Worm (Caenorhabditis elegans): Measurements from ENCODE around the gene sprp-4.

The sprp-4 gene

DNA sequence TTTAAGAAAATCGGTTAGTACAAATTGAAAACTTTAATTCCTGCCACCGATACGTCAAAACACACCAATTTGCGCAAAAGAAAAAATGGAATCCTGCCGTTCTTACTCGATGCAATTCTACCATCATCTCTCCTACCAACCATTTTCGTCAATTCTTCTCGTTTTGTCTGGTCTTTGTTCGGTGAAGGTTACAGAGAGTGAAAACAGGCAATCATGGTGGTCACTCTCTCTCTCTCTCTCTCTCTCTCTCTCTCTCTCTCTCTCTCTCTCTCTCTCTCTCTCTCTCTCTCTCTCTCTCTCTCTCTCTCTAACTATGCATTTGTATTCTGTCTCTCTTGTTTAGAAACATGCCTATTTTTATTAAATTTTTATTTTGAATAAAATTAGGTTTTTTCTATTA is 28.7 kb upstream of the sprp-4 start:
- TF ChIP-seq fos-1 (tag; optimal IDR thresholded peaks at IDR 0.05) (no peak), nhr-85 (tag) (peak; percentile 88), blmp-1 (tag; optimal IDR thresholded peaks at IDR 0.05) (peak; percentile 76), lin-14 (GFP tag; optimal IDR thresholded peaks at IDR 0.05) (peak; percentile 10)

DNA sequence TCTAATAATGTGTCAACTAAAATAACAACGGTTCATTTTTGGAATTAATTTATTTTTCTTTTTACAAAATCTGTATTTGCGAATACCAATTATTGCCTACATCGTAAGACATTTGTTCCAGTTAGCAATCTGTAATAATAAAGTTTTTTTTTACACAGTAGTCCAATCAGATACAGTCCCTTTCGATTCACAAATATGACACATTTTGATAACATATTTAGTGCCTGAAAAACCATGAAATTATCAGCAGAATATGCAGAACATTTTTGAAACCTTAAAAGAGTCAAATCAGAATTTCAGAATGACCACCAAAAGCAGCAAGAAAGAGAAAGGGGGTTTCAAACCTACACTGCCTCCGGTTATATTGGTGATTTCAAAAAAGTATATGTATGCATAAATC is 25.9 kb upstream of the sprp-4 start, which contains the start of gene C06E2.2:
C06E2.2 (plus strand) TSS at position 301 of the 400 bp plus-strand sequence.
- no peak for TF ChIP-seq hlh-17 (GFP tag; optimal IDR thresholded peaks at IDR 0.05; ENCODE audit: borderline replicate concordance)
- no peak for TF ChIP-seq Y116A8C.19 (tag; optimal IDR thresholded peaks at IDR 0.05; ENCODE audit: borderline replicate concordance)
- no peak for TF ChIP-seq ets-5 (GFP tag; IDR thresholded peaks at IDR 0.05)
- no peak for TF ChIP-seq ceh-8 (GFP tag; optimal IDR thresholded peaks at IDR 0.05)

DNA sequence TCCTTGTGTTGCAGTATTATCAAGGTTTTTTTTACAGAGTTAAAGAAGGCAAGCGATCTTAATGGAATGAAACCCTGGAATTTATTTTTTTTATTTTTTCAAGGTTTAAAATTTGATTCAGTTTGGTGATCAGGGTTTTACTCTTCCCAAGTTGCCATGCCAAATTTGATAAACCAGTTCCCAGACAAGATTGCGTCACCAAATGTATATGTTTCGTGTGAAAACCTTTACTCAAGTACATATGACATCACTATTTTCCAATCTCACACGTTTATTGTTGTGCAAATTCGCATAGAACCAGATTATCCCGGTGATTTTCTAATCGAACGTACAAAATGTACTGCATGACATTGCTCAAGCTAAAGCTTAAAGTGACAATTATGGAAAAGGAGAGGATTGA is 25.3 kb upstream of the sprp-4 start:
- TF ChIP-seq skn-1 (tag; optimal IDR thresholded peaks at IDR 0.05) (no peak), nhr-85 (tag) (peak; percentile 72)

DNA sequence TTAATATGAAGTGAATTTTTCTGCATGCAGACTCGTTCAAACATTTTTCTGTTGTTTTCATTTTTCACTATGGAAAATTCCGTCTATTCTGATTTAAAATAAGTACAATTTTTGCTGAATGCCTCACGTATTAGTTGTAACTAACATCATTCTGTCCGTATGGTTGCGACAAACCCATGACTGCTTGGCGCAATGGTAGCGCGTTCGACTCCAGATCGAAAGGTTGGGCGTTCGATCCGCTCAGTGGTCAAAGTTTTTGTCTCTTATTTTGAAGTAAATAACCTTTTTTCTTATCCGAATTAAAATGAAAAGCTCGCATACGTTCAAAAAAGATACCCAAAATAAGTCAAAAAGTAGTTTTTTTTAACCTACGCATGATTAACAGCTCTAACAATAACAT is 23.7 kb upstream of the sprp-4 start:
- peak; percentile 23 for TF ChIP-seq snu-23 (GFP tag; optimal IDR thresholded peaks at IDR 0.05)
- no peak for TF ChIP-seq dpl-1 (GFP tag; optimal IDR thresholded peaks at IDR 0.05)
- no peak for TF ChIP-seq efl-1 (optimal IDR thresholded peaks at IDR 0.05)
- TF ChIP-seq efl-1 (GFP tag; optimal IDR thresholded peaks at IDR 0.05 in 1 of 2), result peak in 1 of 2 experiments; percentile 86
- no peak for TF ChIP-seq snpc-4 (tag; optimal IDR thresholded peaks at IDR 0.05)
- TF ChIP-seq nhr-20 (tag; optimal IDR thresholded peaks at IDR 0.05), result peak; percentile 26
- TF ChIP-seq lin-35 (GFP tag; optimal IDR thresholded peaks at IDR 0.05), result peak in 1 of 2 experiments; percentile 17

DNA sequence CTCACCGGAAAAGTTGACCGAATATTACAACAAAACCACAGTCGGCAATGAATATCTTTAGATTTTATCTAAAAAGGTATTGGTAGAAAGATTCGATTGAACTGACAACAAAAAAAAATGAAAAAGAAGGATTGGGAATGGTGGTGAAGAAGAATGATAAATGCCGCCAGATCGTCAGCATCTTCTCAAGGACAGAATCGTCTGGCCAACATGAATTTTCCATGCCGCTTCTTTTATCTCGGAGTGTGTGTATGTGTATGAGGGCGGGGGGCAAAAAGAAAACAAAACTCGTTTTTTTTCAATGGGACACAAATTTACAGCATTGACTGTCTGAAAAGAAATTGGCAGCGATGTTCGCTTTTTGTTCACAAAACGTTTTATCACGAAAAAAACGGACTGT is 22.4 kb upstream of the sprp-4 start:
- peak; percentile 48 for TF ChIP-seq lin-14 (GFP tag; optimal IDR thresholded peaks at IDR 0.05)
- no peak for TF ChIP-seq ceh-63 (GFP tag; optimal IDR thresholded peaks at IDR 0.05)
- peak; percentile 28 for TF ChIP-seq nhr-85 (tag)
- TF ChIP-seq grh-1 (GFP tag; IDR thresholded peaks at IDR 0.05), result 0 out of 2 replicates have a peak, but pooled peaks have one; percentile 17
- peak; percentile 53 for TF ChIP-seq blmp-1 (tag; optimal IDR thresholded peaks at IDR 0.05)
- TF ChIP-seq mep-1 (tag; optimal IDR thresholded peaks at IDR 0.05), result peak; percentile 27

DNA sequence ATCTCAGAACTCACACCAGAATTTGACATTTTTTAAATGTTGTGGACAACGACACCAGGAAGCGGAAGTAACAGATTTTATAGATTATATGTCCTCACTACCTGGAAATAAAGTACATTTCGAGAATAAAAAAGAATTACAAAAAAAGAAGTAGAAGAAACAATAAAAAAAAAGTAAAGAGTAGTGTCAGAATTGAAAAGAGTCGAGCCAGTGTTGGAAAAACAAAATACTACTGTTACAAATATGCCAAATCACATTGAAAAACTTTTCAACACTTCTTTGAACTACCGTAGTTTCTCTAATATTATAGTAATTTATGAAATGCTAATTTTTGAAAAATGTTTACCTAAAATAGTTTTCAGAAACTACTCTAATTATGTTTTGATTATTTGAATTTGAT is 21.3 kb upstream of the sprp-4 start, which contains the start of gene C06E2.1:
C06E2.1 (minus strand) TSS at position 101 of the 400 bp plus-strand sequence.
- TF ChIP-seq sptf-1 (tag; optimal IDR thresholded peaks at IDR 0.05) (no peak), isw-1 (GFP tag; IDR thresholded peaks at IDR 0.05) (no peak), C34B4.2 (tag; optimal IDR thresholded peaks at IDR 0.05) (no peak), fkh-8 (tag; optimal IDR thresholded peaks at IDR 0.05) (peak; percentile 71), F16B12.6 (tag; optimal IDR thresholded peaks at IDR 0.05) (no peak), skn-1 (tag; optimal IDR thresholded peaks at IDR 0.05) (no peak), fkh-10 (GFP tag; optimal IDR thresholded peaks at IDR 0.05) (no peak)

DNA sequence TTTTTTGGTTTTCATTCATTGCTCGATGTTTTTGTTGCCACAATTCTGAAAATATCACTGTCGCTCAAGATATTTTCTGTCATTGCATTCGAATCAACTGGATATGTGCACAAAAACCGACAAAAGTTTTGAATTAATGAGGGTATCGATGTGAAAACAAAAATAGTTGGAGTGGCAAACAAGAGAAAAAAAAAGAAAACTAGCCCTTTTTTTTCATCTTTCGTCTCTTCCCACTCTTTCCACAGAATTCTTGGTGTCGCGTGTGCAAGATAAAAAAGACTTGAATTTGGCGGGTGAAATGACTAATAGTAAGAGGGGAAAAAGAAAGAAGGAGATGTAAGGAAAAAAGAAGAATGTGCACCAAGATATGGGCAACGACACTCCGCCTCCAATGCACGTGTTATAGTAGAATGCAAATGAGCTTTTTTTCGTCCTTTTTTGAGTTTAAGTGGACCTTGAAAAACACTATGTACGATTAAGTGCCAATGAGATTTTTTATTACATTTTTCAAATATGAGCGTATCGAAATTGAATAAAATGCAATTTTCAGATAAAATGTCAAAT is 15.8 kb upstream of the sprp-4 start, which contains the start of the genes ubc-22 and ubc-21:
ubc-22 (minus strand) TSS at position 51 of the 564 bp plus-strand sequence.
ubc-21 (plus strand) TSS at position 514 of the 564 bp plus-strand sequence.
- TF ChIP-seq fkh-10 (GFP tag; optimal IDR thresholded peaks at IDR 0.05) (peak; percentile 10), efl-1 (optimal IDR thresholded peaks at IDR 0.05) (peak in 1 of 2 experiments; percentile 23), efl-1 (GFP tag; optimal IDR thresholded peaks at IDR 0.05 in 1 of 2) (no peak), nhr-76 (tag; optimal IDR thresholded peaks at IDR 0.05) (no peak), dpl-1 (GFP tag; optimal IDR thresholded peaks at IDR 0.05) (peak in 1 of 3 experiments; percentile 47), mdl-1 (tag; optimal IDR thresholded peaks at IDR 0.05) (no peak), grh-1 (GFP tag; IDR thresholded peaks at IDR 0.05) (no peak), lin-14 (GFP tag; optimal IDR thresholded peaks at IDR 0.05) (peak; percentile 77), pqm-1 (tag; optimal IDR thresholded peaks at IDR 0.05) (no peak), pax-3 (tag; optimal IDR thresholded peaks at IDR 0.05) (no peak), lin-35 (GFP tag; optimal IDR thresholded peaks at IDR 0.05) (peak in 1 of 2 experiments; percentile 20), ceh-82 (tag; optimal IDR thresholded peaks at IDR 0.05) (peak in 1 of 3 experiments; percentile 21), hpl-2 (GFP tag; optimal IDR thresholded peaks at IDR 0.05) (no peak), unc-86 (tag; optimal IDR thresholded peaks at IDR 0.05) (peak; percentile 13), mef-2 (tag; optimal IDR thresholded peaks at IDR 0.05) (no peak), vab-15 (tag; optimal IDR thresholded peaks at IDR 0.05) (no peak), sox-4 (tag; optimal IDR thresholded peaks at IDR 0.05) (peak; percentile 2), unc-130 (tag; optimal IDR thresholded peaks at IDR 0.05) (no peak), C04F5.9 (tag; optimal IDR thresholded peaks at IDR 0.05) (no peak), nhr-11 (tag; optimal IDR thresholded peaks at IDR 0.05) (no peak), nhr-71 (tag; optimal IDR thresholded peaks at IDR 0.05) (peak; percentile 10), fkh-8 (tag; optimal IDR thresholded peaks at IDR 0.05) (peak; percentile 67), ceh-8 (GFP tag; optimal IDR thresholded peaks at IDR 0.05) (no peak), xbp-1 (tag; optimal IDR thresholded peaks at IDR 0.05) (no peak)

All from whole organism, L1 larva.